Worm (Caenorhabditis elegans): ENCODE results near the gene tax-6.

tax-6 gene

ce11 chrIV:10515128-10515527 is 13.7 kb upstream of the tax-6 start, which contains the start of gene C02F4.4:
Gene C02F4.4 (minus strand): TSS chrIV:10515228.
- TF ChIP-seq ham-2 (GFP tag; optimal IDR thresholded peaks at IDR 0.05) (no peak), sptf-1 (tag; optimal IDR thresholded peaks at IDR 0.05) (no peak), pha-4 (tag; optimal IDR thresholded peaks at IDR 0.05) (no peak), nhr-237 (tag; optimal IDR thresholded peaks at IDR 0.05) (no peak), sem-2 (GFP tag; optimal IDR thresholded peaks at IDR 0.05) (no peak), drap-1 (GFP tag; optimal IDR thresholded peaks at IDR 0.05) (no peak), mep-1 (tag; optimal IDR thresholded peaks at IDR 0.05) (no peak), ces-1 (GFP tag; optimal IDR thresholded peaks at IDR 0.05) (no peak), blmp-1 (tag; optimal IDR thresholded peaks at IDR 0.05) (no peak)

- TF ChIP-seq elt-1 (tag; optimal IDR thresholded peaks at IDR 0.05; ENCODE audit: borderline replicate concordance, insufficient read depth) = no peak
- no peak for TF ChIP-seq bed-3 (GFP tag; optimal IDR thresholded peaks at IDR 0.05)
- no peak for TF ChIP-seq ceh-43 (GFP tag; optimal IDR thresholded peaks at IDR 0.05)
- TF ChIP-seq unc-62 (GFP tag; optimal IDR thresholded peaks at IDR 0.05) = no peak
- TF ChIP-seq sptf-1 (tag; optimal IDR thresholded peaks at IDR 0.05) = no peak
- TF ChIP-seq nhr-76 (tag; optimal IDR thresholded peaks at IDR 0.05) = no peak
- TF ChIP-seq ceh-39 (tag; optimal IDR thresholded peaks at IDR 0.05) = no peak
- TF ChIP-seq snpc-4 (tag; optimal IDR thresholded peaks at IDR 0.05) = no peak
- TF ChIP-seq nhr-2 (tag; optimal IDR thresholded peaks at IDR 0.05) = no peak
- TF ChIP-seq mab-5 (tag; optimal IDR thresholded peaks at IDR 0.05) = no peak
- no peak for TF ChIP-seq ces-1 (GFP tag; optimal IDR thresholded peaks at IDR 0.05)
- no peak for TF ChIP-seq cnd-1 (tag; optimal IDR thresholded peaks at IDR 0.05)
- no peak for TF ChIP-seq lin-13 (tag; optimal IDR thresholded peaks at IDR 0.05)
Measured at ce11 chrIV:10513266-10513665, 11.9 kb upstream of the tax-6 start.

- TF ChIP-seq ham-2 (GFP tag; optimal IDR thresholded peaks at IDR 0.05) (no peak), unc-62 (GFP tag; optimal IDR thresholded peaks at IDR 0.05) (peak; percentile 73), elt-1 (tag; optimal IDR thresholded peaks at IDR 0.05; ENCODE audit: borderline replicate concordance, insufficient read depth) (no peak), blmp-1 (tag; optimal IDR thresholded peaks at IDR 0.05) (no peak)
Measured at ce11 chrIV:10512752-10513151, 11.4 kb upstream of the tax-6 start.

ce11 chrIV:10511432-10511831 is 10.0 kb upstream of the tax-6 start:
- peak; percentile 70 for TF ChIP-seq zip-8 (tag; optimal IDR thresholded peaks at IDR 0.05)
- no peak for TF ChIP-seq ham-2 (GFP tag; optimal IDR thresholded peaks at IDR 0.05)

ce11 chrIV:10507586-10507985 is 6.2 kb upstream of the tax-6 start:
- no peak for TF ChIP-seq unc-62 (GFP tag; optimal IDR thresholded peaks at IDR 0.05)
- peak; percentile 68 for TF ChIP-seq ces-1 (GFP tag; optimal IDR thresholded peaks at IDR 0.05)

ce11 chrIV:10506016-10506415 is 4.6 kb upstream of the tax-6 start:
- TF ChIP-seq cnd-1 (tag; optimal IDR thresholded peaks at IDR 0.05) = no peak
- TF ChIP-seq ces-1 (GFP tag; optimal IDR thresholded peaks at IDR 0.05) = peak; percentile 55

ce11 chrIV:10505016-10505415 is 3.6 kb upstream of the tax-6 start:
- TF ChIP-seq tbx-8 (GFP tag; optimal IDR thresholded peaks at IDR 0.05) (no peak), ces-1 (GFP tag; optimal IDR thresholded peaks at IDR 0.05) (peak; percentile 70), unc-120 (tag; optimal IDR thresholded peaks at IDR 0.05; ENCODE audit: poor library complexity, severe bottlenecking) (peak; percentile 0), unc-62 (GFP tag; optimal IDR thresholded peaks at IDR 0.05) (peak; percentile 4)

- no peak for TF ChIP-seq zip-8 (tag; optimal IDR thresholded peaks at IDR 0.05)
- TF ChIP-seq bed-3 (GFP tag; optimal IDR thresholded peaks at IDR 0.05) = no peak
- no peak for TF ChIP-seq ztf-11 (tag; optimal IDR thresholded peaks at IDR 0.05)
- peak; percentile 4 for TF ChIP-seq cnd-1 (tag; optimal IDR thresholded peaks at IDR 0.05)
- TF ChIP-seq mep-1 (tag; optimal IDR thresholded peaks at IDR 0.05) = no peak
- TF ChIP-seq elt-1 (tag; optimal IDR thresholded peaks at IDR 0.05; ENCODE audit: borderline replicate concordance, insufficient read depth) = no peak
- TF ChIP-seq lin-13 (tag; optimal IDR thresholded peaks at IDR 0.05) = no peak
- peak; percentile 33 for TF ChIP-seq M03D4.4 (tag; optimal IDR thresholded peaks at IDR 0.05)
- no peak for TF ChIP-seq sem-2 (GFP tag; optimal IDR thresholded peaks at IDR 0.05)
- no peak for TF ChIP-seq ceh-83 (GFP tag; optimal IDR thresholded peaks at IDR 0.05)
- TF ChIP-seq pha-4 (tag; optimal IDR thresholded peaks at IDR 0.05) = peak; percentile 19
- TF ChIP-seq hlh-1 (tag; optimal IDR thresholded peaks at IDR 0.05) = peak; percentile 34
- TF ChIP-seq nhr-28 (tag; optimal IDR thresholded peaks at IDR 0.05) = no peak
- TF ChIP-seq ham-2 (GFP tag; optimal IDR thresholded peaks at IDR 0.05) = no peak
- TF ChIP-seq snpc-4 (tag; optimal IDR thresholded peaks at IDR 0.05) = no peak
- peak; percentile 51 for TF ChIP-seq ces-1 (GFP tag; optimal IDR thresholded peaks at IDR 0.05)
- peak; percentile 8 for TF ChIP-seq sptf-1 (tag; optimal IDR thresholded peaks at IDR 0.05)
- peak; percentile 90 for TF ChIP-seq unc-120 (tag; optimal IDR thresholded peaks at IDR 0.05; ENCODE audit: poor library complexity, severe bottlenecking)
- TF ChIP-seq ceh-43 (GFP tag; optimal IDR thresholded peaks at IDR 0.05) = no peak
- peak; percentile 33 for TF ChIP-seq unc-62 (GFP tag; optimal IDR thresholded peaks at IDR 0.05)
- peak; percentile 9 for TF ChIP-seq drap-1 (GFP tag; optimal IDR thresholded peaks at IDR 0.05)
- no peak for TF ChIP-seq nhr-12 (tag; optimal IDR thresholded peaks at IDR 0.05)
- TF ChIP-seq mls-2 (tag; optimal IDR thresholded peaks at IDR 0.05) = peak; percentile 13
Measured at ce11 chrIV:10503750-10504232, 2.4 kb upstream of the tax-6 start.
